Worm (Caenorhabditis elegans): ENCODE measurements around the gene lido-18.
"Not testable (repeated sequence)": the region's sequence is repeated elsewhere in the genome, so short reads cannot be mapped to it uniquely, and the experiment has no call there.

- TF ChIP-seq nhr-12, elt-2, nhr-77, nhr-28 (tag; optimal IDR thresholded peaks at IDR 0.05): not testable (repeated sequence)
These were observed 14.7 kb downstream of the lido-18 start for ce11 chrIII:7676796-7677195.
